Fruit fly (Drosophila melanogaster): ENCODE data around the gene CG43348.

CG43348 gene

dm6 chr2L:1207432-1207831 lies 8.2 kb downstream of the CG43348 start (continued):
- TF ChIP-seq Stat92E (GFP tag; optimal IDR thresholded peaks at IDR 0.05) = no peak
- TF ChIP-seq knrl (GFP tag; IDR thresholded peaks at IDR 0.05; ENCODE audit: partially characterized antibody) = no peak
- TF ChIP-seq CG30020 (tag; optimal IDR thresholded peaks at IDR 0.05) = no peak
- TF ChIP-seq caup (GFP tag; optimal IDR thresholded peaks at IDR 0.05; ENCODE audit: severe bottlenecking) = peak; percentile 51
- TF ChIP-seq CG2678 (tag; optimal IDR thresholded peaks at IDR 0.05) = peak; percentile 60
- no peak for TF ChIP-seq dmrt11E (tag; optimal IDR thresholded peaks at IDR 0.05)
- TF ChIP-seq stc (GFP tag; IDR thresholded peaks at IDR 0.05) = peak; percentile 66
- TF ChIP-seq CG14710 (tag; optimal IDR thresholded peaks at IDR 0.05) = no peak
- TF ChIP-seq CG31365 (tag; optimal IDR thresholded peaks at IDR 0.05) = no peak
- no peak for TF ChIP-seq sr (GFP tag; IDR thresholded peaks at IDR 0.05)
- TF ChIP-seq Rx (GFP tag; IDR thresholded peaks at IDR 0.05) = peak; percentile 72
- TF ChIP-seq kni (GFP tag; optimal IDR thresholded peaks at IDR 0.05) = no peak
- no peak for TF ChIP-seq jigr1 (GFP tag; IDR thresholded peaks at IDR 0.05)
- peak; percentile 42 for TF ChIP-seq Oli (tag; optimal IDR thresholded peaks at IDR 0.05)
- no peak for TF ChIP-seq CG7271 (tag; optimal IDR thresholded peaks at IDR 0.05)
- TF ChIP-seq CG12299 (tag; optimal IDR thresholded peaks at IDR 0.05) = peak; percentile 42
- TF ChIP-seq Asciz (GFP tag; optimal IDR thresholded peaks at IDR 0.05) = no peak
- no peak for TF ChIP-seq z (GFP tag; IDR thresholded peaks at IDR 0.05)
- TF ChIP-seq Dek (tag; optimal IDR thresholded peaks at IDR 0.05) = peak; percentile 42
- TF ChIP-seq vfl (GFP tag; optimal IDR thresholded peaks at IDR 0.05) = peak; percentile 20
- no peak for TF ChIP-seq Elba2 (GFP tag; optimal IDR thresholded peaks at IDR 0.05)
- 0 out of 2 replicates have a peak, but pooled peaks have one; percentile 13 for TF ChIP-seq ara (GFP tag; IDR thresholded peaks at IDR 0.05)
- TF ChIP-seq CG3163 (GFP tag; optimal IDR thresholded peaks at IDR 0.05) = no peak
- no peak for TF ChIP-seq luna (GFP tag; optimal IDR thresholded peaks at IDR 0.05)
- no peak for TF ChIP-seq D (optimal IDR thresholded peaks at IDR 0.05)
- no peak for TF ChIP-seq D (GFP tag; optimal IDR thresholded peaks at IDR 0.05)
- TF ChIP-seq E2f2 (GFP tag; IDR thresholded peaks at IDR 0.05) = peak; percentile 43; the same call in 1 of the 2 replicates
- TF ChIP-seq cwo (GFP tag; optimal IDR thresholded peaks at IDR 0.05) = peak; percentile 29
- no peak for TF ChIP-seq emc (GFP tag; optimal IDR thresholded peaks at IDR 0.05)
- TF ChIP-seq bbx (GFP tag; IDR thresholded peaks at IDR 0.05; ENCODE audit: partially characterized antibody) = no peak
- no peak for TF ChIP-seq NfI (GFP tag; optimal IDR thresholded peaks at IDR 0.05)
- peak; percentile 56 for TF ChIP-seq E2f1 (GFP tag; IDR thresholded peaks at IDR 0.05)
- no peak for TF ChIP-seq MTF-1 (GFP tag; optimal IDR thresholded peaks at IDR 0.05; ENCODE audit: borderline replicate concordance)
- no peak for TF ChIP-seq CG10543 (GFP tag; optimal IDR thresholded peaks at IDR 0.05)
- TF ChIP-seq Nf-YC (tag; optimal IDR thresholded peaks at IDR 0.05) = no peak
- TF ChIP-seq fd3F (GFP tag; optimal IDR thresholded peaks at IDR 0.05) = no peak
- TF ChIP-seq Fer2 (tag; optimal IDR thresholded peaks at IDR 0.05) = peak; percentile 1
- peak; percentile 2 for TF ChIP-seq CG9609 (GFP tag; optimal IDR thresholded peaks at IDR 0.05)
- no peak for TF ChIP-seq CG34376 (GFP tag; optimal IDR thresholded peaks at IDR 0.05)
- no peak for TF ChIP-seq bowl (GFP tag; IDR thresholded peaks at IDR 0.05)

dm6 chr2L:1211528-1211927 lies 12.3 kb downstream of the CG43348 start:
- peak; percentile 23 for TF ChIP-seq Med (GFP tag)
- TF ChIP-seq CG2120 (GFP tag; optimal IDR thresholded peaks at IDR 0.05) = peak; percentile 29
- no peak for TF ChIP-seq CG8290 (GFP tag; optimal IDR thresholded peaks at IDR 0.05)
- TF ChIP-seq CG8290 (tag; optimal IDR thresholded peaks at IDR 0.05) = peak in 1 of 2 experiments; percentile 11
- TF ChIP-seq mirr (GFP tag; optimal IDR thresholded peaks at IDR 0.05) = no peak
- TF ChIP-seq CG9609 (GFP tag; optimal IDR thresholded peaks at IDR 0.05) = no peak
- TF ChIP-seq Ssrp (tag; optimal IDR thresholded peaks at IDR 0.05) = no peak
- TF ChIP-seq kah (GFP tag; optimal IDR thresholded peaks at IDR 0.05) = no peak
- no peak for TF ChIP-seq esg (GFP tag; conservative IDR thresholded peaks at IDR 0.05)
- TF ChIP-seq sens (GFP tag) = peak; percentile 16
- TF ChIP-seq wek (GFP tag; optimal IDR thresholded peaks at IDR 0.05) = peak; percentile 76
- TF ChIP-seq CG15269 (tag; optimal IDR thresholded peaks at IDR 0.05) = peak; percentile 0
- peak; percentile 48 for TF ChIP-seq CG13287 (GFP tag; IDR thresholded peaks at IDR 0.05; ENCODE audit: partially characterized antibody)
- no peak for TF ChIP-seq CG12391 (tag; optimal IDR thresholded peaks at IDR 0.05)

All from whole organism, embryonic.